Fruit fly (Drosophila melanogaster) whole organism, prepupa: Measurements from ENCODE around the gene CG43331.

ENCODE experiments used
- Blimp-1 ChIP-seq: fragments of 200-800 bp; sonication (Bioruptor generic); optimal IDR thresholded peaks from 3 replicates; lab custom pipeline; 2017; ENCODE audit warnings: missing biosample characterization, missing genetic modification characterization, mild to moderate bottlenecking, moderate library complexity, missing genetic modification reagents
- CG10631 ChIP-seq: fragments of 200-800 bp; sonication (Bioruptor generic); optimal IDR thresholded peaks from 2 replicates; lab custom pipeline; 2016; ENCODE audit warnings: missing biosample characterization, missing genetic modification characterization
- CG10669 ChIP-seq: fragments of 200-800 bp; sonication (Bioruptor generic); optimal IDR thresholded peaks from 3 replicates; lab custom pipeline; 2018; ENCODE audit warnings: missing biosample characterization, mild to moderate bottlenecking, missing genetic modification characterization, moderate library complexity
- CG11762 ChIP-seq: fragments of 200-800 bp; sonication (Bioruptor generic); optimal IDR thresholded peaks from 3 replicates; lab custom pipeline; 2016; ENCODE audit warnings: missing biosample characterization, missing genetic modification characterization; ENCODE audit not compliant: insufficient read depth
- CG11902 ChIP-seq: fragments of 200-800 bp; sonication (Bioruptor generic); optimal IDR thresholded peaks from 3 replicates; lab custom pipeline; 2016; ENCODE audit warnings: missing biosample characterization, missing genetic modification characterization
- CG15336 ChIP-seq: fragments of 200-800 bp; sonication (Bioruptor generic); IDR thresholded peaks from 2 replicates; pipeline ENCODE4 v1.3.6; 2022; ENCODE audit warnings: missing biosample characterization, missing genetic modification characterization
- CG1621 ChIP-seq: fragments of 200-800 bp; sonication (Bioruptor generic); optimal IDR thresholded peaks from 3 replicates; lab custom pipeline; 2018; ENCODE audit warnings: missing biosample characterization, mild to moderate bottlenecking, missing genetic modification characterization
- CG16779 ChIP-seq: fragments of 200-800 bp; sonication (Bioruptor generic); optimal IDR thresholded peaks from 3 replicates; lab custom pipeline; 2017; ENCODE audit warnings: missing biosample characterization, mild to moderate bottlenecking, missing genetic modification characterization
- CG3032 ChIP-seq: fragments of 200-800 bp; optimal IDR thresholded peaks from 2 replicates; lab custom pipeline; 2019; ENCODE audit warnings: missing biosample characterization, mild to moderate bottlenecking, missing genetic modification characterization, moderate library complexity
- CG31627 ChIP-seq: fragments of 200-800 bp; sonication (Bioruptor generic); optimal IDR thresholded peaks from 3 replicates; lab custom pipeline; 2016; ENCODE audit warnings: missing biosample characterization, missing genetic modification characterization
- CG32006 ChIP-seq: fragments of 200-800 bp; sonication (Bioruptor generic); optimal IDR thresholded peaks from 3 replicates; lab custom pipeline; 2017; ENCODE audit warnings: missing biosample characterization, mild to moderate bottlenecking, missing genetic modification characterization
- CG34406 ChIP-seq: fragments of 200-800 bp; sonication (Bioruptor generic); optimal IDR thresholded peaks from 3 replicates; lab custom pipeline; 2016; ENCODE audit warnings: missing biosample characterization, missing genetic modification characterization
- CG3919 ChIP-seq: fragments of 200-800 bp; sonication (Bioruptor generic); optimal IDR thresholded peaks from 3 replicates; lab custom pipeline; 2016; ENCODE audit warnings: missing biosample characterization, missing genetic modification characterization
- CG4318 ChIP-seq: fragments of 200-800 bp; sonication (Bioruptor generic); optimal IDR thresholded peaks from 3 replicates; lab custom pipeline; 2017; ENCODE audit warnings: missing biosample characterization, mild to moderate bottlenecking, missing genetic modification characterization
- CG6163 ChIP-seq: fragments of 200-800 bp; sonication (Bioruptor generic); IDR thresholded peaks from 3 replicates; pipeline ENCODE4 v1.3.6; 2022; ENCODE audit warnings: missing biosample characterization, missing genetic modification characterization
- CG6808 ChIP-seq: fragments of 200-800 bp; sonication (Bioruptor generic); optimal IDR thresholded peaks from 3 replicates; lab custom pipeline; 2017; ENCODE audit warnings: missing biosample characterization, missing genetic modification characterization, mild to moderate bottlenecking, moderate library complexity, missing genetic modification reagents
- CG6854 ChIP-seq: fragments of 200-800 bp; sonication (Bioruptor generic); optimal IDR thresholded peaks from 2 replicates; lab custom pipeline; 2017; ENCODE audit warnings: missing biosample characterization, mild to moderate bottlenecking, missing genetic modification characterization
- CG7368 ChIP-seq: fragments of 200-800 bp; sonication (Bioruptor generic); optimal IDR thresholded peaks from 3 replicates; lab custom pipeline; 2016; ENCODE audit warnings: missing biosample characterization, missing genetic modification characterization
- CG8119 ChIP-seq: fragments of 200-800 bp; sonication (Bioruptor generic); IDR thresholded peaks from 3 replicates; pipeline ENCODE4 v1.3.6; 2022; ENCODE audit warnings: missing biosample characterization, missing genetic modification characterization
- CG8319 ChIP-seq: fragments of 200-800 bp; sonication (Bioruptor generic); optimal IDR thresholded peaks from 3 replicates; lab custom pipeline; 2016; ENCODE audit warnings: missing biosample characterization, missing genetic modification characterization
- CG8632 ChIP-seq: fragments of 200-800 bp; sonication (Bioruptor generic); optimal IDR thresholded peaks from 3 replicates; lab custom pipeline; 2016; ENCODE audit warnings: missing biosample characterization, missing genetic modification characterization
- CG9139 ChIP-seq: fragments of 200-800 bp; sonication (Bioruptor generic); optimal IDR thresholded peaks from 3 replicates; lab custom pipeline; 2017; ENCODE audit warnings: missing biosample characterization, mild to moderate bottlenecking, missing genetic modification characterization
- Eip78C ChIP-seq: fragments of 200-800 bp; sonication (Bioruptor generic); peaks from one replicate; lab custom pipeline; 2016; ENCODE audit warnings: missing biosample characterization, missing genetic modification characterization
- Eip93F ChIP-seq: fragments of 200-800 bp; sonication (Bioruptor generic); optimal IDR thresholded peaks from 2 replicates; lab custom pipeline; 2016; ENCODE audit warnings: missing biosample characterization, mild to moderate bottlenecking, missing genetic modification characterization
- Ets96B ChIP-seq: fragments of 200-800 bp; optimal IDR thresholded peaks from 2 replicates; lab custom pipeline; 2019; ENCODE audit warnings: missing biosample characterization, mild to moderate bottlenecking, missing genetic modification characterization, moderate library complexity
- Gug ChIP-seq: fragments of 200-800 bp; sonication (Bioruptor generic); IDR thresholded peaks from 2 replicates; pipeline ENCODE4 v1.3.6; 2022; ENCODE audit warnings: missing biosample characterization, missing genetic modification characterization
- Hr38 ChIP-seq: sonication (Bioruptor generic); optimal IDR thresholded peaks from 2 replicates; lab custom pipeline; 2016; ENCODE audit warnings: missing biosample characterization, missing genetic modification characterization
- Hr39 ChIP-seq: fragments of 200-800 bp; sonication (Bioruptor generic); optimal IDR thresholded peaks from 2 replicates; lab custom pipeline; 2016; ENCODE audit warnings: missing biosample characterization, missing genetic modification characterization
- Hr4 ChIP-seq: fragments of 200-800 bp; sonication (Bioruptor generic); optimal IDR thresholded peaks from 3 replicates; lab custom pipeline; 2016; ENCODE audit warnings: missing biosample characterization, missing genetic modification characterization
- Met ChIP-seq: fragments of 200-800 bp; sonication (Bioruptor generic); optimal IDR thresholded peaks from 3 replicates; lab custom pipeline; 2016; ENCODE audit warnings: missing biosample characterization, missing genetic modification characterization
- Sox102F ChIP-seq: fragments of 200-800 bp; sonication (Bioruptor generic); optimal IDR thresholded peaks from 2 replicates; lab custom pipeline; 2016; ENCODE audit warnings: missing biosample characterization, mild to moderate bottlenecking, missing genetic modification characterization
- Sox14 ChIP-seq: fragments of 200-800 bp; sonication (Bioruptor generic); optimal IDR thresholded peaks from 3 replicates; lab custom pipeline; 2016; ENCODE audit warnings: missing biosample characterization, missing genetic modification characterization
- Sox15 ChIP-seq: fragments of 200-800 bp; sonication (Bioruptor generic); optimal IDR thresholded peaks from 3 replicates; lab custom pipeline; 2016; ENCODE audit warnings: missing biosample characterization, missing genetic modification characterization
- cyc ChIP-seq: fragments of 200-800 bp; sonication (Bioruptor generic); optimal IDR thresholded peaks from 3 replicates; lab custom pipeline; 2016; ENCODE audit warnings: missing biosample characterization, missing genetic modification characterization
- dsx ChIP-seq: fragments of 200-800 bp; optimal IDR thresholded peaks from 3 replicates; lab custom pipeline; 2019; ENCODE audit warnings: missing biosample characterization, mild to moderate bottlenecking, missing genetic modification characterization, moderate library complexity; ENCODE audit not compliant: poor library complexity, severe bottlenecking
- esn ChIP-seq: fragments of 200-800 bp; sonication (Bioruptor generic); optimal IDR thresholded peaks from 2 replicates; lab custom pipeline; 2016; ENCODE audit warnings: missing biosample characterization, mild to moderate bottlenecking, missing genetic modification characterization, moderate library complexity
- fd59A ChIP-seq: fragments of 200-800 bp; sonication (Bioruptor generic); optimal IDR thresholded peaks from 2 replicates; lab custom pipeline; 2017; ENCODE audit warnings: missing biosample characterization, mild to moderate bottlenecking, missing genetic modification characterization, missing genetic modification reagents
- fd85E ChIP-seq: fragments of 200-800 bp; sonication (Bioruptor generic); optimal IDR thresholded peaks from 3 replicates; lab custom pipeline; 2016; ENCODE audit warnings: missing biosample characterization, missing genetic modification characterization
- fkh ChIP-seq: fragments of 200-800 bp; sonication (Bioruptor generic); optimal IDR thresholded peaks from 3 replicates; lab custom pipeline; 2017; ENCODE audit warnings: missing biosample characterization, mild to moderate bottlenecking, missing genetic modification characterization, moderate library complexity
- lz ChIP-seq: fragments of 200-800 bp; sonication (Bioruptor generic); optimal IDR thresholded peaks from 3 replicates; lab custom pipeline; 2016; ENCODE audit warnings: missing biosample characterization, missing genetic modification characterization
- net ChIP-seq: fragments of 200-800 bp; sonication (Bioruptor generic); optimal IDR thresholded peaks from 3 replicates; lab custom pipeline; 2016; ENCODE audit warnings: missing biosample characterization, missing genetic modification characterization
- pdm3 ChIP-seq: fragments of 200-800 bp; sonication (Bioruptor generic); optimal IDR thresholded peaks from 3 replicates; lab custom pipeline; 2016; ENCODE audit warnings: missing biosample characterization, missing genetic modification characterization
- salr ChIP-seq, 2 experiments: fragments of 200-800 bp; sonication (Bioruptor generic); optimal IDR thresholded peaks; 3 replicates each; lab custom pipeline; 2016 to 2018; ENCODE audit warnings: missing biosample characterization in 2 of 2, missing genetic modification characterization in 2 of 2, mild to moderate bottlenecking in 1 of 2
- spab ChIP-seq: fragments of 200-800 bp; sonication (Bioruptor generic); optimal IDR thresholded peaks from 2 replicates; lab custom pipeline; 2017; ENCODE audit warnings: missing biosample characterization, mild to moderate bottlenecking, missing genetic modification characterization, missing genetic modification reagents
- ss ChIP-seq, 2 experiments: fragments of 200-800 bp; sonication (Bioruptor generic); optimal IDR thresholded peaks; 2 replicates in 1 of 2; 3 replicates in 1 of 2; lab custom pipeline; 2017 to 2018; ENCODE audit warnings: mild to moderate bottlenecking in 2 of 2, missing biosample characterization in 2 of 2, missing genetic modification characterization in 2 of 2, moderate library complexity in 1 of 2
- svp ChIP-seq: fragments of 200-800 bp; sonication (Bioruptor generic); peaks from one replicate; lab custom pipeline; 2016; ENCODE audit warnings: missing biosample characterization, missing genetic modification characterization
- topi ChIP-seq: fragments of 200-800 bp; sonication (Bioruptor generic); optimal IDR thresholded peaks from 3 replicates; lab custom pipeline; 2016; ENCODE audit warnings: missing biosample characterization, missing genetic modification characterization
- vri ChIP-seq: fragments of 200-800 bp; sonication (Bioruptor generic); optimal IDR thresholded peaks from 3 replicates; lab custom pipeline; 2016; ENCODE audit warnings: missing biosample characterization, mild to moderate bottlenecking, missing genetic modification characterization

The CG43331 gene

DNA sequence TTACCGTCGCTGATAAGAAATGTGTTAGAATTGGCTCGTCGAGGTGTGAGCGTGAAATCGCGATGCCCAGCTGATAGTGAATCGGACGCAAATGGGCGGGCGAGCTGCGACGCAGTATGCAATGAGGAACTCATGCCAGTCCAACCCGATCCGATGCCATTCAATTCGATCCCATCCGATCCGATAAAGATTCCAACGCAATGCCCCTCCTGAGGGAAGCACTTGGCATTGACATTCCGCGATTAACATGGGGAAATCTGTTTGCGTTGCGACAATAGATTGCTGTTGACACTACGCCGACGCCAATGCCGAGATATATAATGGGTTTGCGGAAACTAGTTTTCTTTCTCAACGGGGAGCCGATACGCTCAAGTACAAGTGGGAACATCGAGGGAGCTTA is 40.2 kb downstream of the CG43331 start:
- TF ChIP-seq svp (GFP tag; lab: Kevin White, UChicago) = peak; percentile 87
- TF ChIP-seq pdm3 (GFP tag; lab: Kevin White, UChicago) = no peak
- TF ChIP-seq Eip93F (GFP tag; lab: Kevin White, UChicago) = no peak
- TF ChIP-seq CG1621 (tag; lab: Kevin White, UChicago) = no peak
- TF ChIP-seq CG3919 (GFP tag; lab: Kevin White, UChicago) = no peak
- peak; percentile 28 for TF ChIP-seq fkh
- peak; percentile 28; the same call in 1 of the 3 replicates for TF ChIP-seq CG6163 (GFP tag; lab: Robert Waterston, UW)
- TF ChIP-seq esn (GFP tag; lab: Kevin White, UChicago) = no peak
- no peak for TF ChIP-seq CG31627
- peak in 1 of 2 experiments; percentile 1 for TF ChIP-seq ss (GFP tag; optimal IDR thresholded peaks at IDR 0.05; lab: Kevin White, UChicago)

DNA sequence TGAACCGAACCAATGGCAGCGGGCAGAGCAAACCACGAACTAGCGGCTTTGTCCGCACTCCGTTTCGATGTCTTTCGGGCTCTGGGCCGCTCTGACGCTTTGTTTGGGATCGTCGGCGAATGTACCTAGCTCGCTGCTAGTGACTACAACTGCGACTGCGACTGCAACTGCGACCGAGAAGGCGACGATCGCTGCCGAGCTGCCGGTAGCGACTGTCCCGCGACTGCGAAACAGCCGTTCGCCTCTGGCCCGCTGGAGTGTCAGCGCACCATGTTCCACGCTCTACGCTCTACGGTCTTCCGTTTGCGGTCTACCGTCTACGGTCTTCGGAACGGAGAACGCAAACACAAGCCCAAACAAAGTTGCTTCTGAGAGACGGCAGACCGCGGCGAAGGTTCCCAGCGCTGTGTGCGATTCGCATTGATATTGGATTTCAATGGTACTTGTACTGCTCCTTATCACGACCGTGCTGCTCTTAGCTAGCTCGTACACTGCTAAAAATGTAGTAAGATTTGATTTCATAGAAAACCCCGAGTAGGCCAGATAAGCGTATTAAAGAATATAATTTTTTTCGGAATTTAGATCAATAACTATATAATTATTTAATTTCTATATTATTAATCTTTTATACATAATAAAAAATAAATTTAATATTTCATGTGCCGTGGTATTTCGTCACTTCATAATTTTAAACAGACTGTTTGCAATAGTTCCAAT is 42.6 kb downstream of the CG43331 start, which contains the start of gene laza:
Gene laza, minus strand, starts transcription at position 214 of the 717 bp plus-strand sequence.
- TF ChIP-seq Met (GFP tag; lab: Kevin White, UChicago) (no peak), topi (no peak), CG6808 (no peak), CG9139 (no peak), fd85E (no peak), CG4318 (GFP tag; lab: Kevin White, UChicago) (no peak), CG6854 (no peak), cyc (GFP tag; lab: Kevin White, UChicago) (no peak), CG7368 (no peak), CG10631 (peak; percentile 9), dsx (GFP tag; lab: Kevin White, UChicago) (peak; percentile 77), Eip78C (GFP tag; lab: Kevin White, UChicago) (peak; percentile 61), Sox15 (no peak), CG11762 (GFP tag; lab: Kevin White, UChicago) (no peak), vri (GFP tag; lab: Kevin White, UChicago) (no peak), fd59A (no peak), CG10669 (GFP tag; lab: Kevin White, UChicago) (no peak), Sox14 (GFP tag; lab: Kevin White, UChicago) (peak; percentile 18), Hr39 (no peak), CG11902 (GFP tag; lab: Kevin White, UChicago) (no peak), CG8632 (GFP tag; lab: Kevin White, UChicago) (peak; percentile 27), spab (GFP tag; lab: Kevin White, UChicago) (no peak), Blimp-1 (GFP tag; lab: Kevin White, UChicago) (no peak), CG3032 (tag; lab: Kevin White, UChicago) (no peak), CG1621 (tag; lab: Kevin White, UChicago) (no peak), svp (GFP tag; lab: Kevin White, UChicago) (peak; percentile 63), Hr38 (GFP tag; lab: Kevin White, UChicago) (no peak), net (no peak), CG31627 (no peak), Hr4 (GFP tag; lab: Kevin White, UChicago) (no peak), CG34406 (GFP tag; lab: Kevin White, UChicago) (peak; percentile 12), lz (GFP tag; lab: Kevin White, UChicago) (no peak), CG32006 (GFP tag; lab: Kevin White, UChicago) (peak; percentile 36), Eip93F (GFP tag; lab: Kevin White, UChicago) (no peak), Gug (GFP tag; lab: Robert Waterston, UW) (no peak), Sox102F (no peak), salr (GFP tag; optimal IDR thresholded peaks at IDR 0.05; lab: Kevin White, UChicago) (peak in 1 of 2 experiments; percentile 9), CG6163 (GFP tag; lab: Robert Waterston, UW) (peak; percentile 47; the same call in 1 of the 3 replicates), esn (GFP tag; lab: Kevin White, UChicago) (no peak), Ets96B (peak; percentile 42), CG8319 (GFP tag; lab: Kevin White, UChicago) (no peak), CG8119 (GFP tag; lab: Robert Waterston, UW) (0 out of 3 replicates have a peak, but pooled peaks have one; percentile 24), CG16779 (no peak), CG15336 (GFP tag; lab: Robert Waterston, UW) (peak; percentile 31; the same call in 1 of the 2 replicates)
